Fruit fly (Drosophila melanogaster) whole organism, embryonic: ENCODE results near the gene Rnb.
A peak's percentile ranks its signal among the peaks of the same experiment; 100 is the strongest.

Source experiments
- Abd-B ChIP-seq: fragments of 200-800 bp; sonication (Bioruptor generic); optimal IDR thresholded peaks from 2 replicates; lab custom pipeline; 2018; ENCODE audit warnings: missing biosample characterization, mild to moderate bottlenecking, missing genetic modification characterization, moderate library complexity
- CG10366 ChIP-seq: fragments of 200-800 bp; sonication (Bioruptor generic); IDR thresholded peaks from 2 replicates; pipeline ENCODE4 v1.3.6; 2022; ENCODE audit warnings: missing biosample characterization, missing genetic modification characterization
- CG11093 ChIP-seq: fragments of 200-800 bp; sonication (Bioruptor generic); IDR thresholded peaks from 3 replicates; pipeline ENCODE4 v1.3.6; 2022; ENCODE audit warnings: missing biosample characterization, missing genetic modification characterization
- CG1647 ChIP-seq: fragments of 200-800 bp; sonication (Bioruptor generic); optimal IDR thresholded peaks from 3 replicates; lab custom pipeline; 2016; ENCODE audit warnings: missing biosample characterization, missing genetic modification characterization
- CG32532 ChIP-seq: fragments of 200-800 bp; sonication (Bioruptor generic); IDR thresholded peaks from 2 replicates; pipeline ENCODE4 v1.3.6; 2022; ENCODE audit warnings: missing biosample characterization, missing genetic modification characterization
- CG34376 ChIP-seq: fragments of 200-800 bp; sonication (Bioruptor generic); optimal IDR thresholded peaks from 2 replicates; lab custom pipeline; 2018; ENCODE audit warnings: missing biosample characterization, mild to moderate bottlenecking, missing genetic modification characterization
- Med ChIP-seq: fragments of 200-800 bp; sonication (Bioruptor generic); peaks from one replicate; lab custom pipeline; 2016; ENCODE audit warnings: missing biosample characterization, missing genetic modification characterization, mild to moderate bottlenecking, inconsistent platforms, moderate library complexity
- bab2 ChIP-seq: fragments of 200-800 bp; sonication (Bioruptor generic); optimal IDR thresholded peaks from 2 replicates; lab custom pipeline; 2016; ENCODE audit warnings: missing biosample characterization, missing genetic modification characterization
- crp ChIP-seq, 2 experiments: fragments of 200-800 bp; sonication (Bioruptor generic); optimal IDR thresholded peaks; 2 replicates in 1 of 2; 3 replicates in 1 of 2; lab custom pipeline; 2017; ENCODE audit warnings: missing biosample characterization in 2 of 2, missing genetic modification characterization in 2 of 2, mild to moderate bottlenecking in 1 of 2, moderate library complexity in 1 of 2
- fd3F ChIP-seq: fragments of 200-800 bp; sonication (Bioruptor generic); optimal IDR thresholded peaks from 2 replicates; lab custom pipeline; 2018; ENCODE audit warnings: missing biosample characterization, mild to moderate bottlenecking, missing genetic modification characterization, moderate library complexity

DNA sequence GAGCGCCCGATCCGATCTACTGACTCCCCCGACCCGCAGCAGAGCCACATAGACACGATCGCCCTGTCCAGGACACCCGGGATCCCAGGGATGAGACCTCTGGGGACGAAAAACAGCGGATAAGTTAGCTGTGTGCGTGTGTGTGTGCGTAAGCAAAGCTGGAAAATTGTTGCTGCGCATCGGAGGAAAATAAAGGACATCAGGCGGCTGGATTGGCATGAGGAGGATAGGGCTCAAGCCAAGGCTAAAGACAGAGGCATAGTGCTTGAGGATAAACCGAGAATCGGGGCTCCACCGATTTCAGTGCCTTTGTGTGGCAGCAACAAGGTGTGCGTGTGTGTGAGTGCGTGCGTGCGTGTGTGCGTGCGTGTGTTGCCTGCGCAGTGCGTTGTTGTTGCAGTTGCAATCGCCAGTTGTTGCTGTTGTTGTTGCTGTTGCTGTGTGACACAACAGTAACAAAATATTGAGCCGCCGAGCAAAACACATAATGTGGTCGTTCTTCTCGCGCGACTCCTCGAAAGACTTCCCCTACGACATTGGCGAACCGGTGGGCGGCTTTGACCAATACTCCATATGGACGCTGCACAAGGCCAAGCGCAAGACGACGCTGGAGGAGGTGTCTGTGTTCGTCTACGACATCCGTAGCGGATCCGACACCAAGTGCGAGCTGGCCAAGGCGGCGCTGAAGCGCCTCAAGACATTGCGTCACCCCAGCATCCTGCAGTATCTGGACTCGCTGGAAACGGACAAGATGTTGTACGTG is 49.7 kb downstream of the Rnb start:
- TF ChIP-seq CG34376 (GFP tag; lab: Kevin White, UChicago) (no peak), bab2 (GFP tag; lab: Kevin White, UChicago) (no peak), Abd-B (GFP tag; lab: Kevin White, UChicago) (no peak), crp (GFP tag; optimal IDR thresholded peaks at IDR 0.05; lab: Kevin White, UChicago) (no peak), CG1647 (GFP tag; lab: Kevin White, UChicago) (no peak), fd3F (GFP tag; lab: Kevin White, UChicago) (no peak), CG10366 (GFP tag; lab: Robert Waterston, UW) (0 out of 2 replicates have a peak, but pooled peaks have one; percentile 2), CG32532 (GFP tag; lab: Robert Waterston, UW) (no peak), Med (GFP tag; lab: Kevin White, UChicago) (peak; percentile 40), CG11093 (GFP tag; lab: Robert Waterston, UW) (no peak)
